Fruit fly (Drosophila melanogaster) whole organism, embryonic: Measurements from ENCODE around the gene Tsp29Fa.

Experiments
- B-H2 ChIP-seq: fragments of 200-800 bp; sonication (Bioruptor generic); optimal IDR thresholded peaks from 2 replicates; lab custom pipeline; 2018; ENCODE audit warnings: missing biosample characterization, mild to moderate bottlenecking, missing genetic modification characterization
- CG10147 ChIP-seq: fragments of 200-800 bp; sonication (Bioruptor generic); optimal IDR thresholded peaks from 2 replicates; lab custom pipeline; 2019; ENCODE audit warnings: missing biosample characterization, mild to moderate bottlenecking, missing genetic modification characterization, moderate library complexity
- CG10274 ChIP-seq: fragments of 200-800 bp; sonication (Bioruptor generic); optimal IDR thresholded peaks from 3 replicates; lab custom pipeline; 2017; ENCODE audit warnings: missing biosample characterization, mild to moderate bottlenecking, missing genetic modification characterization
- CG10543 ChIP-seq: fragments of 200-800 bp; sonication (Bioruptor generic); optimal IDR thresholded peaks from 3 replicates; lab custom pipeline; 2017; ENCODE audit warnings: missing biosample characterization, mild to moderate bottlenecking, missing genetic modification characterization, moderate library complexity
- CG11560 ChIP-seq: fragments of 200-800 bp; sonication (Bioruptor generic); IDR thresholded peaks from 3 replicates; pipeline ENCODE4 v1.3.6; 2022; ENCODE audit warnings: missing biosample characterization, missing genetic modification characterization
- CG11695 ChIP-seq: fragments of 200-800 bp; sonication (Bioruptor generic); IDR thresholded peaks from 3 replicates; pipeline ENCODE4 v1.3.6; 2022; ENCODE audit warnings: missing biosample characterization, missing genetic modification characterization
- CG13424 ChIP-seq: fragments of 200-800 bp; sonication (Bioruptor generic); optimal IDR thresholded peaks from 2 replicates; lab custom pipeline; 2019; ENCODE audit warnings: missing biosample characterization, mild to moderate bottlenecking, missing genetic modification characterization, moderate library complexity
- CG14050 ChIP-seq: fragments of 200-800 bp; sonication (Bioruptor generic); IDR thresholded peaks from 3 replicates; pipeline ENCODE4 v1.3.6; 2022; ENCODE audit warnings: missing biosample characterization, missing genetic modification characterization
- CG16779 ChIP-seq: fragments of 200-800 bp; sonication (Bioruptor generic); IDR thresholded peaks from 2 replicates; pipeline ENCODE4 v1.3.6; 2022; ENCODE audit warnings: missing biosample characterization, missing genetic modification characterization
- CG16815 ChIP-seq: fragments of 200-800 bp; sonication (Bioruptor generic); optimal IDR thresholded peaks from 3 replicates; lab custom pipeline; 2017; ENCODE audit warnings: missing biosample characterization, mild to moderate bottlenecking, missing genetic modification characterization
- CG17186 ChIP-seq: fragments of 200-800 bp; sonication (Bioruptor generic); optimal IDR thresholded peaks from 3 replicates; lab custom pipeline; 2017; ENCODE audit warnings: missing biosample characterization, missing genetic modification reagents, missing genetic modification characterization
- CG17385 ChIP-seq: fragments of 200-800 bp; sonication (Bioruptor generic); optimal IDR thresholded peaks from 3 replicates; lab custom pipeline; 2018; ENCODE audit warnings: missing biosample characterization, mild to moderate bottlenecking, missing genetic modification characterization
- CG17568 ChIP-seq: fragments of 200-800 bp; sonication (Bioruptor generic); optimal IDR thresholded peaks from 2 replicates; lab custom pipeline; 2018; ENCODE audit warnings: missing biosample characterization, mild to moderate bottlenecking, missing genetic modification characterization, moderate library complexity
- CG17912 ChIP-seq: fragments of 200-800 bp; sonication (Bioruptor generic); optimal IDR thresholded peaks from 2 replicates; lab custom pipeline; 2018; ENCODE audit warnings: missing biosample characterization, mild to moderate bottlenecking, missing genetic modification characterization
- CG1792 ChIP-seq: fragments of 200-800 bp; sonication (Bioruptor generic); optimal IDR thresholded peaks from 2 replicates; lab custom pipeline; 2016; ENCODE audit warnings: missing biosample characterization, missing genetic modification characterization
- CG2889 ChIP-seq: fragments of 200-800 bp; sonication (Bioruptor generic); IDR thresholded peaks from 3 replicates; pipeline ENCODE4 v1.3.6; 2022; ENCODE audit warnings: missing biosample characterization, missing genetic modification characterization
- CG30020 ChIP-seq: fragments of 200-800 bp; optimal IDR thresholded peaks from 2 replicates; lab custom pipeline; 2019; ENCODE audit warnings: missing biosample characterization, mild to moderate bottlenecking, missing genetic modification characterization, moderate library complexity
- CG3065 ChIP-seq: fragments of 200-800 bp; sonication (Bioruptor generic); optimal IDR thresholded peaks from 2 replicates; lab custom pipeline; 2016; ENCODE audit warnings: missing biosample characterization, missing genetic modification characterization
- CG32532 ChIP-seq: fragments of 200-800 bp; sonication (Bioruptor generic); IDR thresholded peaks from 2 replicates; pipeline ENCODE4 v1.3.6; 2022; ENCODE audit warnings: missing biosample characterization, missing genetic modification characterization
- CG4404 ChIP-seq: fragments of 200-800 bp; sonication (Bioruptor generic); IDR thresholded peaks from 2 replicates; pipeline ENCODE4 v1.3.6; 2022; ENCODE audit warnings: missing biosample characterization, missing genetic modification characterization
- CG4424 ChIP-seq: fragments of 200-800 bp; sonication (Bioruptor generic); optimal IDR thresholded peaks from 3 replicates; lab custom pipeline; 2016; ENCODE audit warnings: missing biosample characterization, missing genetic modification characterization
- CG8765 ChIP-seq: fragments of 200-800 bp; sonication (Bioruptor generic); IDR thresholded peaks from 2 replicates; pipeline ENCODE4 v1.3.6; 2022; ENCODE audit warnings: missing biosample characterization, missing genetic modification characterization
- CG8944 ChIP-seq: fragments of 200-800 bp; sonication (Bioruptor generic); optimal IDR thresholded peaks from 3 replicates; lab custom pipeline; 2016; ENCODE audit warnings: missing biosample characterization, missing genetic modification characterization
- Chrac-16 ChIP-seq: fragments of 200-800 bp; sonication (Bioruptor generic); optimal IDR thresholded peaks from 3 replicates; lab custom pipeline; 2016; ENCODE audit warnings: missing biosample characterization, missing genetic modification characterization
- D19B ChIP-seq: fragments of 200-800 bp; sonication (Bioruptor generic); optimal IDR thresholded peaks from 2 replicates; lab custom pipeline; 2017; ENCODE audit warnings: missing biosample characterization, mild to moderate bottlenecking, missing genetic modification characterization
- Eip74EF ChIP-seq, 2 experiments: fragments of 200-800 bp in 1 of 2; fragments of >200 bp in 1 of 2; sonication (Bioruptor generic) in 1 of 2; optimal IDR thresholded peaks; 2 replicates each; lab custom pipeline; 2017 to 2019; ENCODE audit warnings: missing biosample characterization in 2 of 2, missing genetic modification characterization in 2 of 2, mild to moderate bottlenecking in 1 of 2, moderate library complexity in 1 of 2
- HmgZ ChIP-seq: fragments of 200-800 bp; sonication (Bioruptor generic); optimal IDR thresholded peaks from 2 replicates; lab custom pipeline; 2018; ENCODE audit warnings: missing biosample characterization, mild to moderate bottlenecking, missing genetic modification characterization
- MBD-R2 ChIP-seq: fragments of 200-800 bp; sonication (Bioruptor generic); IDR thresholded peaks from 2 replicates; pipeline ENCODE4 v1.3.6; 2022; ENCODE audit warnings: missing biosample characterization, missing genetic modification characterization
- Myb ChIP-seq: fragments of 200-800 bp; sonication (Bioruptor generic); optimal IDR thresholded peaks from 2 replicates; lab custom pipeline; 2016; ENCODE audit warnings: missing biosample characterization, missing genetic modification characterization
- Rfx ChIP-seq: fragments of 200-800 bp; sonication (Bioruptor generic); IDR thresholded peaks from 2 replicates; pipeline ENCODE4 v1.3.6; 2022; ENCODE audit warnings: missing biosample characterization, missing genetic modification characterization
- Stat92E ChIP-seq, 3 experiments: fragments of >200 bp in 2 of 3; fragments of 200-800 bp in 1 of 3; sonication (Bioruptor generic) in 1 of 3; optimal IDR thresholded peaks; 2 replicates each; lab custom pipeline; 2017 to 2019; ENCODE audit warnings: missing biosample characterization in 3 of 3, missing genetic modification characterization in 3 of 3, mild to moderate bottlenecking in 1 of 3, moderate library complexity in 1 of 3
- ab ChIP-seq: fragments of 200-800 bp; sonication (Bioruptor generic); optimal IDR thresholded peaks from 2 replicates; lab custom pipeline; 2016; ENCODE audit warnings: missing biosample characterization, missing genetic modification characterization
- bbx ChIP-seq: fragments of 200-800 bp; sonication (Bioruptor generic); IDR thresholded peaks from 2 replicates; pipeline ENCODE4 v1.3.6; 2022; ENCODE audit warnings: missing biosample characterization, missing genetic modification characterization; ENCODE audit not compliant: partially characterized antibody
- btn ChIP-seq: fragments of 200-800 bp; sonication (Bioruptor generic); optimal IDR thresholded peaks from 2 replicates; lab custom pipeline; 2016; ENCODE audit warnings: missing biosample characterization, missing genetic modification characterization
- dati ChIP-seq: fragments of 200-800 bp; sonication (Bioruptor generic); IDR thresholded peaks from 2 replicates; pipeline ENCODE4 v1.3.6; 2022; ENCODE audit warnings: missing biosample characterization, missing genetic modification characterization
- ems ChIP-seq: fragments of 200-800 bp; sonication (Bioruptor generic); optimal IDR thresholded peaks from 3 replicates; lab custom pipeline; 2016; ENCODE audit warnings: missing biosample characterization, missing genetic modification characterization
- ewg ChIP-seq: fragments of 200-800 bp; sonication (Bioruptor generic); optimal IDR thresholded peaks from 3 replicates; lab custom pipeline; 2017; ENCODE audit warnings: mild to moderate bottlenecking, missing biosample characterization, missing genetic modification reagents, missing genetic modification characterization
- gcm ChIP-seq: fragments of 200-800 bp; sonication (Bioruptor generic); optimal IDR thresholded peaks from 2 replicates; lab custom pipeline; 2019; ENCODE audit warnings: missing biosample characterization, mild to moderate bottlenecking, missing genetic modification characterization, moderate library complexity
- h ChIP-seq: fragments of >200 bp; optimal IDR thresholded peaks from 2 replicates; lab custom pipeline; 2017
- lola ChIP-seq, 3 experiments: fragments of >200 bp in 2 of 3; fragments of 200-800 bp in 1 of 3; sonication (Bioruptor generic) in 1 of 3; optimal IDR thresholded peaks; 2 replicates each; lab custom pipeline; 2017 to 2019; ENCODE audit warnings: missing biosample characterization in 3 of 3, missing genetic modification characterization in 3 of 3, mild to moderate bottlenecking in 1 of 3, moderate library complexity in 1 of 3
- maf-S ChIP-seq: fragments of 200-800 bp; sonication (Bioruptor generic); optimal IDR thresholded peaks from 2 replicates; lab custom pipeline; 2016; ENCODE audit warnings: missing biosample characterization, missing genetic modification characterization
- mld ChIP-seq: fragments of 200-800 bp; sonication (Bioruptor generic); IDR thresholded peaks from 3 replicates; pipeline ENCODE4 v1.3.6; 2022; ENCODE audit warnings: missing biosample characterization, missing genetic modification characterization; ENCODE audit not compliant: partially characterized antibody
- oc ChIP-seq: fragments of 200-800 bp; sonication (Bioruptor generic); optimal IDR thresholded peaks from 2 replicates; lab custom pipeline; 2018; ENCODE audit warnings: missing biosample characterization, mild to moderate bottlenecking, missing genetic modification characterization, moderate library complexity
- onecut ChIP-seq: fragments of 200-800 bp; sonication (Bioruptor generic); IDR thresholded peaks from 2 replicates; pipeline ENCODE4 v1.3.6; 2022; ENCODE audit warnings: missing biosample characterization, missing genetic modification characterization
- sqz ChIP-seq: fragments of 200-800 bp; sonication (Bioruptor generic); optimal IDR thresholded peaks from 3 replicates; lab custom pipeline; 2018; ENCODE audit warnings: missing biosample characterization, mild to moderate bottlenecking, missing genetic modification characterization
- stc ChIP-seq: fragments of 200-800 bp; sonication (Bioruptor generic); IDR thresholded peaks from 2 replicates; pipeline ENCODE4 v1.3.6; 2022; ENCODE audit warnings: missing biosample characterization, missing genetic modification characterization
- tio ChIP-seq: fragments of 200-800 bp; sonication (Bioruptor generic); optimal IDR thresholded peaks from 2 replicates; lab custom pipeline; 2017; ENCODE audit warnings: missing biosample characterization, missing genetic modification characterization, inconsistent platforms
- unpg ChIP-seq: fragments of 200-800 bp; sonication (Bioruptor generic); optimal IDR thresholded peaks from 3 replicates; lab custom pipeline; 2018; ENCODE audit warnings: missing biosample characterization, mild to moderate bottlenecking, missing genetic modification characterization, moderate library complexity
- zen2 ChIP-seq: fragments of 200-800 bp; sonication (Bioruptor generic); IDR thresholded peaks from 3 replicates; pipeline ENCODE4 v1.3.6; 2022; ENCODE audit warnings: missing biosample characterization, missing genetic modification characterization; ENCODE audit not compliant: partially characterized antibody

Tsp29Fa gene

DNA sequence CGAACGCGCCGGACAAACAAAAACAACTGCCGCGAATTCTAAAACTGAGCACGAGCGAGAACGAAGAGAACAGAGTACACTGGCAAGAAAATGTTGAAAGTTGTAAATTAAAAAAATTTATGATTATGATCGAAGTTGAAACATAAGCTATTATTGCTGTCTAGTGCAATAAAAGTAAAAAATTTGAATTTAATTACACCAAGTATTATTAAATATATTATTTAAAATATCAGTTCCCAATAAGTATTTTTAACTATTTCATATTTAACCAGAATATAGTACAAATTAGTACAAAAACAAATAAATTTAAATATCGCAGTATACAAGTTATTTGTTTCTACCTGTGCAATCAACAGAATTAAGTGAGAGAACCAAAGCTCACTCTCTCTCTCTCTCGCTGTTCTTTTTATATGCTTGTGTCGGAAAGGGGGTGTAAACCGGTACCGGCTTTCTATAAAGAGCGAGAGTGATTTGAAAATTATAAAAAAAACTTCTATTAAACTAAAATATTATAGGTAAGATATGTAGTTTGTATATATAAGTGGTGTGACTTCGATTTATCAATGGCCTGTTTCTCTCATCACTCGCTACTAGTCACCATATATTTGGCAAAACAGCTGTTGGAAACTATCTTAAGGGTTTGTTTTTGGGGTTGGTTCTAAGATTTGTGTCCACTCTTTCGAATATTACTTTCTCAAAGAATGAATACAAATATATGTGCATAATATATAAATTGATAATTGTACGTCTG, 17.6 kb downstream of the Tsp29Fa start, which contains the start of gene C1GalTA (continued):
- TF ChIP-seq stc (peak; percentile 96), CG16815 (GFP tag; lab: Kevin White, UChicago) (peak; percentile 94), maf-S (GFP tag; lab: Kevin White, UChicago) (peak; percentile 21), lola (GFP tag; optimal IDR thresholded peaks at IDR 0.05; lab: Kevin White, UChicago) (peak in 1 of 3 experiments; percentile 98), Rfx (peak; percentile 94), CG10543 (GFP tag; lab: Kevin White, UChicago) (peak; percentile 95), Stat92E (GFP tag; optimal IDR thresholded peaks at IDR 0.05; lab: Kevin White, UChicago) (peak in 1 of 3 experiments; percentile 99), oc (tag; lab: Kevin White, UChicago) (peak; percentile 98), CG14050 (GFP tag; lab: Robert Waterston, UW) (peak; percentile 79), dati (GFP tag; lab: Robert Waterston, UW) (peak; percentile 64; the same call in 1 of the 2 replicates), zen2 (no peak), tio (GFP tag; lab: Kevin White, UChicago) (peak; percentile 95), CG4424 (peak; percentile 96), CG4404 (GFP tag; lab: Robert Waterston, UW) (peak; percentile 92), D19B (GFP tag; lab: Kevin White, UChicago) (peak; percentile 88), h (lab: Kevin White, UChicago) (no peak), CG10147 (peak; percentile 99), mld (GFP tag; lab: Robert Waterston, UW) (no peak), CG1792 (GFP tag; lab: Kevin White, UChicago) (peak; percentile 0), Myb (GFP tag; lab: Kevin White, UChicago) (peak; percentile 38), MBD-R2 (GFP tag; lab: Robert Waterston, UW) (peak; percentile 61; the same call in 1 of the 2 replicates), CG8765 (peak; percentile 83), CG17568 (GFP tag; lab: Kevin White, UChicago) (peak; percentile 91), ewg (GFP tag; lab: Kevin White, UChicago) (peak; percentile 92), Eip74EF (GFP tag; optimal IDR thresholded peaks at IDR 0.05; lab: Kevin White, UChicago) (peak in 1 of 2 experiments; percentile 99), CG16779 (no peak), bbx (GFP tag; lab: Robert Waterston, UW) (no peak), CG30020 (tag; lab: Kevin White, UChicago) (peak; percentile 92), onecut (GFP tag; lab: Robert Waterston, UW) (peak; percentile 89), ems (peak; percentile 64), CG11695 (GFP tag; lab: Robert Waterston, UW) (peak; percentile 99), ab (GFP tag; lab: Kevin White, UChicago) (peak; percentile 22), CG17385 (GFP tag; lab: Kevin White, UChicago) (peak; percentile 98), HmgZ (tag; lab: Kevin White, UChicago) (peak; percentile 96), CG13424 (peak; percentile 99), CG17912 (peak; percentile 61), gcm (GFP tag; lab: Kevin White, UChicago) (peak; percentile 99), CG8944 (GFP tag; lab: Kevin White, UChicago) (no peak), btn (GFP tag; lab: Kevin White, UChicago) (no peak), CG3065 (peak; percentile 87), CG10274 (GFP tag; lab: Kevin White, UChicago) (peak; percentile 86), unpg (GFP tag; lab: Kevin White, UChicago) (peak; percentile 99), Chrac-16 (GFP tag; lab: Kevin White, UChicago) (peak; percentile 93), CG11560 (peak; percentile 88), B-H2 (GFP tag; lab: Kevin White, UChicago) (peak; percentile 94), CG17186 (GFP tag; lab: Kevin White, UChicago) (peak; percentile 60), sqz (GFP tag; lab: Kevin White, UChicago) (peak; percentile 98), CG2889 (GFP tag; lab: Robert Waterston, UW) (peak; percentile 86), CG32532 (GFP tag; lab: Robert Waterston, UW) (peak; percentile 97)
